Comparison of ENCODE assay signal across 4 worm cellular contexts in the genomic region with DNA sequence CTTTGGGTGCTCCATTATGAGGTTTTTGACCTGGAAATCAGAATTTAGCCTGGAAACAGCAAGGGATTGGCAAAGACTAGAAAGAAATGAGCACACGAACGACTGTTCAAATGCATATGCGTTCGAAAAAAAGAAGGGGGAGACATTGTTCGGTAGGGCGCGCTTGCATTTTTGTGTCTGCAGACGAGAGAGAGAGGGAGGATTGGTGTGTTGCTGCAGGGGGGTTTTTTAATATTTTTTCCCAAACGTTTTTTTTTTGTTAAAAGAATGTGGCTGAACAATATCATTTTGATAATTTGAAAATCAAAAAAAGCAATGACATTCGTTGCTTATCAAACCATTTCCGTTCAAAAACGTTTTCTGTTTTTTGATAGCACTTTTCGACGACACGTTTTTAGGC.
A peak's percentile ranks its signal among the peaks of the same experiment; 100 is the strongest.
TF ChIP-seq lines count a peak whose summit lies in the region.

Gene T09B9.4, minus strand, starts transcription at position 30 of the 400 bp plus-strand sequence.

TF ChIP-seq in whole organism, L1 larva, 84 proteins besides CTCF, POLR2A, EP300 and RAD21 (continued from another document and continues in another):
- no peak for TF ChIP-seq nhr-77 (tag; optimal IDR thresholded peaks at IDR 0.05; lab: Kevin White, UChicago)
- TF ChIP-seq grh-1 (GFP tag; IDR thresholded peaks at IDR 0.05; lab: Robert Waterston, UW): no peak
- TF ChIP-seq nhr-47 (tag; optimal IDR thresholded peaks at IDR 0.05; lab: Kevin White, UChicago): no peak
- TF ChIP-seq pqm-1 (tag; optimal IDR thresholded peaks at IDR 0.05; lab: Kevin White, UChicago): no peak
- TF ChIP-seq hlh-4 (tag; optimal IDR thresholded peaks at IDR 0.05; lab: Kevin White, UChicago): no peak
- no peak for TF ChIP-seq nhr-19 (GFP tag; conservative IDR thresholded peaks at IDR 0.05; lab: Robert Waterston, UW)
- TF ChIP-seq zip-4 (GFP tag; optimal IDR thresholded peaks at IDR 0.05; lab: Kevin White, UChicago): no peak
- TF ChIP-seq elt-2 (tag; optimal IDR thresholded peaks at IDR 0.05; lab: Kevin White, UChicago): no peak
- TF ChIP-seq swsn-7 (tag; optimal IDR thresholded peaks at IDR 0.05; lab: Kevin White, UChicago): peak; percentile 9
- no peak for TF ChIP-seq unc-62 (GFP tag; optimal IDR thresholded peaks at IDR 0.05; lab: Kevin White, UChicago)
- TF ChIP-seq ceh-63 (GFP tag; optimal IDR thresholded peaks at IDR 0.05; lab: Kevin White, UChicago): no peak
- TF ChIP-seq efl-3 (GFP tag; optimal IDR thresholded peaks at IDR 0.05; lab: Kevin White, UChicago): no peak
- no peak for TF ChIP-seq ztf-11 (tag; optimal IDR thresholded peaks at IDR 0.05; lab: Kevin White, UChicago)
- TF ChIP-seq nhr-11 (tag; optimal IDR thresholded peaks at IDR 0.05; lab: Kevin White, UChicago): no peak
- TF ChIP-seq C04F5.9 (tag; optimal IDR thresholded peaks at IDR 0.05; lab: Kevin White, UChicago): no peak
- no peak for TF ChIP-seq snu-23 (GFP tag; optimal IDR thresholded peaks at IDR 0.05; lab: Kevin White, UChicago)
- peak; percentile 29 for TF ChIP-seq xbp-1 (tag; optimal IDR thresholded peaks at IDR 0.05; lab: Kevin White, UChicago)
- TF ChIP-seq unc-30 (tag; optimal IDR thresholded peaks at IDR 0.05; lab: Kevin White, UChicago): no peak
- no peak for TF ChIP-seq tbx-2 (tag; optimal IDR thresholded peaks at IDR 0.05; lab: Kevin White, UChicago)
- peak; percentile 7 for TF ChIP-seq lin-15B (tag; optimal IDR thresholded peaks at IDR 0.05; lab: Kevin White, UChicago)
- TF ChIP-seq unc-86 (tag; optimal IDR thresholded peaks at IDR 0.05; lab: Kevin White, UChicago): no peak
- no peak for TF ChIP-seq fos-1 (tag; optimal IDR thresholded peaks at IDR 0.05; lab: Kevin White, UChicago)
- TF ChIP-seq nhr-237 (tag; optimal IDR thresholded peaks at IDR 0.05; lab: Kevin White, UChicago): no peak
- peak; percentile 10 for TF ChIP-seq lin-13 (GFP tag; optimal IDR thresholded peaks at IDR 0.05; lab: Kevin White, UChicago)
- TF ChIP-seq ceh-82 (tag; optimal IDR thresholded peaks at IDR 0.05; lab: Kevin White, UChicago): peak in 1 of 3 experiments; percentile 39
- no peak for TF ChIP-seq lin-39 (tag; optimal IDR thresholded peaks at IDR 0.05; lab: Kevin White, UChicago)
- no peak for TF ChIP-seq fkh-10 (GFP tag; optimal IDR thresholded peaks at IDR 0.05; lab: Kevin White, UChicago)
- no peak for TF ChIP-seq snpc-4 (tag; optimal IDR thresholded peaks at IDR 0.05; lab: Kevin White, UChicago)
- TF ChIP-seq C16A3.4 (tag; optimal IDR thresholded peaks at IDR 0.05; lab: Kevin White, UChicago): no peak
- TF ChIP-seq sup-37 (GFP tag; optimal IDR thresholded peaks at IDR 0.05; lab: Kevin White, UChicago): no peak
- no peak for TF ChIP-seq mab-9 (GFP tag; IDR thresholded peaks at IDR 0.05; lab: Robert Waterston, UW)
- TF ChIP-seq elt-3 (tag; optimal IDR thresholded peaks at IDR 0.05; lab: Kevin White, UChicago): no peak
- no peak for TF ChIP-seq dsc-1 (tag; optimal IDR thresholded peaks at IDR 0.05; lab: Kevin White, UChicago)

TF ChIP-seq in whole organism, L2 larva, 48 proteins besides CTCF, POLR2A, EP300 and RAD21 (continued from another document):
- no peak for TF ChIP-seq mab-5 (tag; optimal IDR thresholded peaks at IDR 0.05; lab: Kevin White, UChicago)

TF ChIP-seq in whole organism, L3 larva, 47 proteins besides CTCF, POLR2A, EP300 and RAD21 (continued from another document):
- TF ChIP-seq ztf-11 (tag; optimal IDR thresholded peaks at IDR 0.05; lab: Kevin White, UChicago): no peak
- peak; percentile 48 for TF ChIP-seq pha-4 (tag; optimal IDR thresholded peaks at IDR 0.05; lab: Kevin White, UChicago)
- no peak for TF ChIP-seq nhr-67 (tag; optimal IDR thresholded peaks at IDR 0.05; lab: Kevin White, UChicago)
- peak; percentile 17 for TF ChIP-seq lin-39 (tag; optimal IDR thresholded peaks at IDR 0.05; lab: Kevin White, UChicago)
- TF ChIP-seq unc-39 (tag; optimal IDR thresholded peaks at IDR 0.05; lab: Kevin White, UChicago): no peak
- peak; percentile 15 for TF ChIP-seq snpc-4 (tag; optimal IDR thresholded peaks at IDR 0.05; lab: Kevin White, UChicago)
- TF ChIP-seq elt-2 (tag; optimal IDR thresholded peaks at IDR 0.05; lab: Kevin White, UChicago): peak; percentile 66
- no peak for TF ChIP-seq skn-1 (tag; optimal IDR thresholded peaks at IDR 0.05; lab: Kevin White, UChicago)
- TF ChIP-seq nhr-28 (tag; optimal IDR thresholded peaks at IDR 0.05; lab: Kevin White, UChicago): no peak
- TF ChIP-seq ceh-16 (tag; optimal IDR thresholded peaks at IDR 0.05; lab: Kevin White, UChicago): no peak
- TF ChIP-seq eor-1 (tag; optimal IDR thresholded peaks at IDR 0.05; lab: Kevin White, UChicago): no peak
- TF ChIP-seq zag-1 (tag; optimal IDR thresholded peaks at IDR 0.05; lab: Kevin White, UChicago): no peak
- no peak for TF ChIP-seq lsy-12 (tag; optimal IDR thresholded peaks at IDR 0.05; lab: Kevin White, UChicago)
- no peak for TF ChIP-seq elt-3 (tag; optimal IDR thresholded peaks at IDR 0.05; lab: Kevin White, UChicago)
- TF ChIP-seq pqm-1 (tag; optimal IDR thresholded peaks at IDR 0.05; lab: Kevin White, UChicago): no peak
- TF ChIP-seq unc-62 (GFP tag; optimal IDR thresholded peaks at IDR 0.05; lab: Kevin White, UChicago): no peak
- no peak for TF ChIP-seq nhr-76 (tag; optimal IDR thresholded peaks at IDR 0.05; lab: Kevin White, UChicago)
TF ChIP-seq in whole organism, L3 larva: peak in this region for 8.

TF ChIP-seq in whole organism, L4 larva, 104 proteins besides CTCF, POLR2A, EP300 and RAD21 (continued from another document):
- TF ChIP-seq Y105C5A.15 (GFP tag; IDR thresholded peaks at IDR 0.05; lab: Robert Waterston, UW) (no peak), D1046.2 (GFP tag; IDR thresholded peaks at IDR 0.05; lab: Robert Waterston, UW) (no peak), Y5F2A.4 (GFP tag; optimal IDR thresholded peaks at IDR 0.05; lab: Kevin White, UChicago) (no peak), ZK546.5 (tag; optimal IDR thresholded peaks at IDR 0.05; lab: Kevin White, UChicago) (no peak), R02D3.7 (tag; optimal IDR thresholded peaks at IDR 0.05; lab: Kevin White, UChicago) (no peak), dve-1 (tag; optimal IDR thresholded peaks at IDR 0.05; lab: Kevin White, UChicago; ENCODE audit: insufficient read depth) (peak; percentile 23), nhr-11 (tag; optimal IDR thresholded peaks at IDR 0.05; lab: Kevin White, UChicago) (no peak), saeg-2 (GFP tag; IDR thresholded peaks at IDR 0.05; lab: Robert Waterston, UW) (no peak), nhr-111 (GFP tag; optimal IDR thresholded peaks at IDR 0.05; lab: Kevin White, UChicago) (no peak), daf-16 (GFP tag; optimal IDR thresholded peaks at IDR 0.05; lab: Kevin White, UChicago) (no peak), daf-16 (tag; optimal IDR thresholded peaks at IDR 0.05; lab: Kevin White, UChicago) (peak; percentile 21), snpc-4 (tag; optimal IDR thresholded peaks at IDR 0.05; lab: Kevin White, UChicago) (no peak), aha-1 (tag; lab: Kevin White, UChicago) (no peak), nhr-237 (tag; optimal IDR thresholded peaks at IDR 0.05; lab: Kevin White, UChicago) (no peak), nhr-41 (GFP tag; IDR thresholded peaks at IDR 0.05; lab: Robert Waterston, UW) (no peak), zfp-2 (tag; optimal IDR thresholded peaks at IDR 0.05; lab: Kevin White, UChicago) (no peak), madf-9 (GFP tag; conservative IDR thresholded peaks at IDR 0.05; lab: Robert Waterston, UW) (no peak), dmd-9 (GFP tag; IDR thresholded peaks at IDR 0.05; lab: Robert Waterston, UW) (no peak), lin-15B (tag; optimal IDR thresholded peaks at IDR 0.05; lab: Kevin White, UChicago) (no peak), ZK337.2 (GFP tag; IDR thresholded peaks at IDR 0.05; lab: Robert Waterston, UW) (no peak), mxl-2 (GFP tag; conservative IDR thresholded peaks at IDR 0.05; lab: Robert Waterston, UW) (no peak), dmd-8 (GFP tag; IDR thresholded peaks at IDR 0.05; lab: Robert Waterston, UW) (no peak), egl-27 (tag; optimal IDR thresholded peaks at IDR 0.05; lab: Kevin White, UChicago) (no peak), hif-1 (tag; optimal IDR thresholded peaks at IDR 0.05; lab: Kevin White, UChicago) (no peak), tra-1 (GFP tag; IDR thresholded peaks at IDR 0.05; lab: Robert Waterston, UW) (no peak), ceh-62 (tag; optimal IDR thresholded peaks at IDR 0.05; lab: Kevin White, UChicago) (no peak), Y48G9A.11 (GFP tag; IDR thresholded peaks at IDR 0.05; lab: Robert Waterston, UW) (no peak), lin-1 (GFP tag; IDR thresholded peaks at IDR 0.05; lab: Robert Waterston, UW) (no peak), nhr-25 (tag; optimal IDR thresholded peaks at IDR 0.05; lab: Kevin White, UChicago; ENCODE audit: borderline replicate concordance, insufficient read depth) (no peak), pqm-1 (tag; optimal IDR thresholded peaks at IDR 0.05; lab: Kevin White, UChicago) (peak; percentile 44), ceh-82 (tag; optimal IDR thresholded peaks at IDR 0.05; lab: Kevin White, UChicago) (no peak), lin-39 (tag; optimal IDR thresholded peaks at IDR 0.05; lab: Kevin White, UChicago) (no peak), F26F4.8 (GFP tag; conservative IDR thresholded peaks at IDR 0.05; lab: Robert Waterston, UW) (no peak), mxl-3 (GFP tag; optimal IDR thresholded peaks at IDR 0.05; lab: Kevin White, UChicago) (no peak), lin-13 (GFP tag; optimal IDR thresholded peaks at IDR 0.05; lab: Kevin White, UChicago) (no peak), mdl-1 (tag; optimal IDR thresholded peaks at IDR 0.05; lab: Kevin White, UChicago) (no peak), tag-97 (GFP tag; IDR thresholded peaks at IDR 0.05; lab: Robert Waterston, UW) (no peak), snpc-1.2 (GFP tag; IDR thresholded peaks at IDR 0.05; lab: Robert Waterston, UW) (no peak), rbr-2 (tag; optimal IDR thresholded peaks at IDR 0.05; lab: Kevin White, UChicago) (no peak), hmg-1.1 (GFP tag; IDR thresholded peaks at IDR 0.05; lab: Robert Waterston, UW) (0 out of 2 replicates have a peak, but pooled peaks have one; percentile 36), nhr-102 (tag; optimal IDR thresholded peaks at IDR 0.05; lab: Kevin White, UChicago) (no peak), nhr-77 (tag; optimal IDR thresholded peaks at IDR 0.05; lab: Kevin White, UChicago) (no peak), egl-43 (GFP tag; IDR thresholded peaks at IDR 0.05; lab: Robert Waterston, UW) (no peak), daf-12 (tag; optimal IDR thresholded peaks at IDR 0.05; lab: Kevin White, UChicago) (no peak), aly-2 (tag; optimal IDR thresholded peaks at IDR 0.05; lab: Kevin White, UChicago) (no peak), lin-29 (GFP tag; IDR thresholded peaks at IDR 0.05; lab: Robert Waterston, UW) (no peak), ceh-28 (tag; optimal IDR thresholded peaks at IDR 0.05; lab: Kevin White, UChicago) (no peak), dmd-6 (GFP tag; IDR thresholded peaks at IDR 0.05; lab: Robert Waterston, UW) (peak; percentile 31; the same call in 1 of the 2 replicates), mes-2 (tag; optimal IDR thresholded peaks at IDR 0.05; lab: Kevin White, UChicago; ENCODE audit: poor library complexity, severe bottlenecking) (no peak), fos-1 (tag; optimal IDR thresholded peaks at IDR 0.05; lab: Kevin White, UChicago) (no peak), T20F7.1 (GFP tag; optimal IDR thresholded peaks at IDR 0.05; lab: Kevin White, UChicago) (no peak), hlh-30 (tag; optimal IDR thresholded peaks at IDR 0.05; lab: Kevin White, UChicago; ENCODE audit: insufficient read depth) (peak; percentile 50), unc-39 (tag; optimal IDR thresholded peaks at IDR 0.05; lab: Kevin White, UChicago) (no peak), duxl-1 (tag; optimal IDR thresholded peaks at IDR 0.05; lab: Kevin White, UChicago; ENCODE audit: poor library complexity) (no peak), daf-8 (GFP tag; IDR thresholded peaks at IDR 0.05; lab: Robert Waterston, UW) (no peak), set-16 (GFP tag; IDR thresholded peaks at IDR 0.05; lab: Robert Waterston, UW) (no peak), nhr-42 (GFP tag; IDR thresholded peaks at IDR 0.05; lab: Robert Waterston, UW) (no peak), unc-130 (GFP tag; optimal IDR thresholded peaks at IDR 0.05; lab: Kevin White, UChicago) (no peak), vab-7 (GFP tag; IDR thresholded peaks at IDR 0.05; lab: Robert Waterston, UW) (no peak), nhr-76 (tag; optimal IDR thresholded peaks at IDR 0.05; lab: Kevin White, UChicago) (no peak), T26A8.4 (GFP tag; IDR thresholded peaks at IDR 0.05; lab: Robert Waterston, UW) (no peak), zip-11 (GFP tag; IDR thresholded peaks at IDR 0.05; lab: Robert Waterston, UW) (no peak), F10B5.3 (tag; optimal IDR thresholded peaks at IDR 0.05; lab: Kevin White, UChicago) (no peak), nhr-10 (tag; optimal IDR thresholded peaks at IDR 0.05; lab: Kevin White, UChicago) (no peak), zag-1 (tag; optimal IDR thresholded peaks at IDR 0.05; lab: Kevin White, UChicago) (no peak), lin-38 (GFP tag; IDR thresholded peaks at IDR 0.05; lab: Robert Waterston, UW) (peak; percentile 89), ctbp-1 (GFP tag; IDR thresholded peaks at IDR 0.05; lab: Robert Waterston, UW) (no peak), mdt-29 (GFP tag; IDR thresholded peaks at IDR 0.05; lab: Robert Waterston, UW) (no peak), F49E8.2 (tag; optimal IDR thresholded peaks at IDR 0.05; lab: Kevin White, UChicago; ENCODE audit: borderline replicate concordance) (no peak), F37D6.2 (tag; optimal IDR thresholded peaks at IDR 0.05; lab: Kevin White, UChicago) (no peak), spr-3 (GFP tag; optimal IDR thresholded peaks at IDR 0.05; lab: Kevin White, UChicago) (no peak), ztf-7 (tag; optimal IDR thresholded peaks at IDR 0.05; lab: Kevin White, UChicago) (no peak), ceh-44 (GFP tag; IDR thresholded peaks at IDR 0.05; lab: Robert Waterston, UW) (no peak), mep-1 (tag; optimal IDR thresholded peaks at IDR 0.05; lab: Kevin White, UChicago) (no peak), ztf-11 (tag; optimal IDR thresholded peaks at IDR 0.05; lab: Kevin White, UChicago) (no peak), sdz-12 (GFP tag; optimal IDR thresholded peaks at IDR 0.05; lab: Kevin White, UChicago) (no peak), dpl-1 (GFP tag; optimal IDR thresholded peaks at IDR 0.05; lab: Kevin White, UChicago) (no peak), attf-4 (tag; optimal IDR thresholded peaks at IDR 0.05; lab: Kevin White, UChicago) (no peak), hlh-11 (tag; optimal IDR thresholded peaks at IDR 0.05; lab: Kevin White, UChicago) (peak; percentile 31), Y75B8A.6 (GFP tag; IDR thresholded peaks at IDR 0.05; lab: Robert Waterston, UW) (no peak), nhr-6 (tag; optimal IDR thresholded peaks at IDR 0.05; lab: Kevin White, UChicago) (peak; percentile 20), cey-2 (tag; optimal IDR thresholded peaks at IDR 0.05; lab: Kevin White, UChicago; ENCODE audit: borderline replicate concordance, insufficient read depth) (no peak), zfp-3 (GFP tag; conservative IDR thresholded peaks at IDR 0.05; lab: Robert Waterston, UW) (no peak), gei-8 (GFP tag; optimal IDR thresholded peaks at IDR 0.05; lab: Kevin White, UChicago) (no peak), skn-1 (tag; optimal IDR thresholded peaks at IDR 0.05; lab: Kevin White, UChicago) (no peak), ceh-32 (tag; optimal IDR thresholded peaks at IDR 0.05; lab: Kevin White, UChicago; ENCODE audit: poor library complexity) (no peak)
